Worm (Caenorhabditis elegans) whole organism, L4 larva: ENCODE measurements around the gene ptp-1.

ENCODE experiments used
- F44E2.7 ChIP-seq: fragments of 200-800 bp; sonication (Bioruptor generic); IDR thresholded peaks from 2 replicates; pipeline ENCODE4 v2.1.2; 2022; ENCODE audit warnings: missing genetic modification characterization, missing compliant biosample characterization
- R02D3.7 ChIP-seq: fragments of 150-350 bp; sonication (generic microtip); optimal IDR thresholded peaks from 3 replicates; lab custom pipeline; 2014; ENCODE audit warnings: missing biosample characterization, missing genetic modification characterization
- ZK546.5 ChIP-seq, 2 experiments: sonication (generic microtip); optimal IDR thresholded peaks; 2 replicates each; lab custom pipeline; 2017; ENCODE audit warnings: missing biosample characterization in 2 of 2, missing genetic modification characterization in 2 of 2
- ama-1 ChIP-seq: fragments of 150-350 bp; optimal IDR thresholded peaks from 2 replicates; lab custom pipeline; 2014; ENCODE audit warnings: inconsistent platforms, mixed read lengths
- ceh-82 ChIP-seq: sonication (generic microtip); optimal IDR thresholded peaks from 2 replicates; lab custom pipeline; 2017; ENCODE audit warnings: missing biosample characterization, missing genetic modification characterization
- cey-2 ChIP-seq: sonication (generic microtip); optimal IDR thresholded peaks from 3 replicates; lab custom pipeline; 2017; ENCODE audit warnings: missing genetic modification characterization, mild to moderate bottlenecking, missing compliant biosample characterization, antibody characterized with exemption, borderline replicate concordance; ENCODE audit not compliant: insufficient read depth
- daf-12 ChIP-seq: fragments of 150-350 bp; optimal IDR thresholded peaks from 2 replicates; lab custom pipeline; 2014; ENCODE audit warnings: missing biosample characterization, missing genetic modification reagents, missing genetic modification characterization
- dpl-1 ChIP-seq: fragments of 150-350 bp; optimal IDR thresholded peaks from 2 replicates; lab custom pipeline; 2014; ENCODE audit warnings: missing biosample characterization, missing genetic modification reagents, missing genetic modification characterization
- egl-27 ChIP-seq: sonication (generic microtip); optimal IDR thresholded peaks from 3 replicates; lab custom pipeline; 2017; ENCODE audit warnings: missing biosample characterization, missing genetic modification reagents, missing genetic modification characterization
- lin-1 ChIP-seq: fragments of 200-800 bp; sonication (Bioruptor generic); IDR thresholded peaks from 2 replicates; pipeline ENCODE4 v1.3.6; 2022; ENCODE audit warnings: missing genetic modification reagents, missing genetic modification characterization, missing compliant biosample characterization
- mdl-1 ChIP-seq, 2 experiments: fragments of 150-350 bp in 1 of 2; sonication (generic microtip) in 1 of 2; optimal IDR thresholded peaks; 2 replicates each; lab custom pipeline; 2014 to 2017; ENCODE audit warnings: missing biosample characterization in 2 of 2, missing genetic modification characterization in 2 of 2
- nhr-77 ChIP-seq: fragments of 150-350 bp; optimal IDR thresholded peaks from 2 replicates; lab custom pipeline; 2014; ENCODE audit warnings: missing biosample characterization, missing genetic modification characterization
- pqm-1 ChIP-seq: sonication (generic microtip); optimal IDR thresholded peaks from 2 replicates; lab custom pipeline; 2017; ENCODE audit warnings: missing biosample characterization, missing genetic modification characterization
- ztf-7 ChIP-seq: fragments of 150-350 bp; optimal IDR thresholded peaks from 2 replicates; lab custom pipeline; 2014; ENCODE audit warnings: missing biosample characterization, missing genetic modification characterization

ce11 chrIII:3553349-3553748, 37.2 kb upstream of the ptp-1 start, which contains the start of gene C54C6.4:
- no peak for TF ChIP-seq lin-1 (GFP tag; lab: Robert Waterston, UW)
- no peak for TF ChIP-seq ztf-7
- no peak for TF ChIP-seq ceh-82 (tag; lab: Kevin White, UChicago)
- no peak for TF ChIP-seq pqm-1 (tag; lab: Kevin White, UChicago)
- no peak for TF ChIP-seq ZK546.5 (tag; optimal IDR thresholded peaks at IDR 0.05; lab: Kevin White, UChicago)
- TF ChIP-seq ama-1 = no peak
- no peak for TF ChIP-seq egl-27 (tag; lab: Kevin White, UChicago)
- TF ChIP-seq mdl-1 (tag; optimal IDR thresholded peaks at IDR 0.05; lab: Kevin White, UChicago) = no peak
- TF ChIP-seq R02D3.7 = no peak
- no peak for TF ChIP-seq F44E2.7
- no peak for TF ChIP-seq daf-12 (tag; lab: Kevin White, UChicago)
- TF ChIP-seq dpl-1 (GFP tag; lab: Kevin White, UChicago) = no peak
- no peak for TF ChIP-seq nhr-77 (tag; lab: Kevin White, UChicago)
- no peak for TF ChIP-seq cey-2 (tag; lab: Kevin White, UChicago)
